Fruit fly (Drosophila melanogaster) whole organism, prepupa: ENCODE results near the gene Myt1.
A peak's percentile ranks its signal among the peaks of the same experiment; 100 is the strongest.

Experiments used
- Blimp-1 ChIP-seq: fragments of 200-800 bp; sonication (Bioruptor generic); optimal IDR thresholded peaks from 3 replicates; lab custom pipeline; 2017; ENCODE audit warnings: missing biosample characterization, missing genetic modification characterization, mild to moderate bottlenecking, moderate library complexity, missing genetic modification reagents
- CG10631 ChIP-seq: fragments of 200-800 bp; sonication (Bioruptor generic); optimal IDR thresholded peaks from 2 replicates; lab custom pipeline; 2016; ENCODE audit warnings: missing biosample characterization, missing genetic modification characterization
- CG10669 ChIP-seq: fragments of 200-800 bp; sonication (Bioruptor generic); optimal IDR thresholded peaks from 3 replicates; lab custom pipeline; 2018; ENCODE audit warnings: missing biosample characterization, mild to moderate bottlenecking, missing genetic modification characterization, moderate library complexity
- CG11294 ChIP-seq: fragments of 200-800 bp; sonication (Bioruptor generic); IDR thresholded peaks from 2 replicates; pipeline ENCODE4 v1.3.6; 2022; ENCODE audit warnings: missing biosample characterization, missing genetic modification characterization
- CG11762 ChIP-seq: fragments of 200-800 bp; sonication (Bioruptor generic); optimal IDR thresholded peaks from 3 replicates; lab custom pipeline; 2016; ENCODE audit warnings: missing biosample characterization, missing genetic modification characterization; ENCODE audit not compliant: insufficient read depth
- CG15336 ChIP-seq: fragments of 200-800 bp; sonication (Bioruptor generic); IDR thresholded peaks from 2 replicates; pipeline ENCODE4 v1.3.6; 2022; ENCODE audit warnings: missing biosample characterization, missing genetic modification characterization
- CG1621 ChIP-seq: fragments of 200-800 bp; sonication (Bioruptor generic); optimal IDR thresholded peaks from 3 replicates; lab custom pipeline; 2018; ENCODE audit warnings: missing biosample characterization, mild to moderate bottlenecking, missing genetic modification characterization
- CG16779 ChIP-seq: fragments of 200-800 bp; sonication (Bioruptor generic); optimal IDR thresholded peaks from 3 replicates; lab custom pipeline; 2017; ENCODE audit warnings: missing biosample characterization, mild to moderate bottlenecking, missing genetic modification characterization
- CG3032 ChIP-seq: fragments of 200-800 bp; optimal IDR thresholded peaks from 2 replicates; lab custom pipeline; 2019; ENCODE audit warnings: missing biosample characterization, mild to moderate bottlenecking, missing genetic modification characterization, moderate library complexity
- CG31627 ChIP-seq: fragments of 200-800 bp; sonication (Bioruptor generic); optimal IDR thresholded peaks from 3 replicates; lab custom pipeline; 2016; ENCODE audit warnings: missing biosample characterization, missing genetic modification characterization
- CG32006 ChIP-seq: fragments of 200-800 bp; sonication (Bioruptor generic); optimal IDR thresholded peaks from 3 replicates; lab custom pipeline; 2017; ENCODE audit warnings: missing biosample characterization, mild to moderate bottlenecking, missing genetic modification characterization
- CG3919 ChIP-seq: fragments of 200-800 bp; sonication (Bioruptor generic); optimal IDR thresholded peaks from 3 replicates; lab custom pipeline; 2016; ENCODE audit warnings: missing biosample characterization, missing genetic modification characterization
- CG4318 ChIP-seq: fragments of 200-800 bp; sonication (Bioruptor generic); optimal IDR thresholded peaks from 3 replicates; lab custom pipeline; 2017; ENCODE audit warnings: missing biosample characterization, mild to moderate bottlenecking, missing genetic modification characterization
- CG6276 ChIP-seq: fragments of 200-800 bp; sonication (Bioruptor generic); optimal IDR thresholded peaks from 2 replicates; lab custom pipeline; 2017; ENCODE audit warnings: missing biosample characterization, mild to moderate bottlenecking, missing genetic modification characterization
- CG6792 ChIP-seq: fragments of 200-800 bp; sonication (Bioruptor generic); optimal IDR thresholded peaks from 3 replicates; lab custom pipeline; 2016; ENCODE audit warnings: missing biosample characterization, missing genetic modification characterization
- CG6808 ChIP-seq: fragments of 200-800 bp; sonication (Bioruptor generic); optimal IDR thresholded peaks from 3 replicates; lab custom pipeline; 2017; ENCODE audit warnings: missing biosample characterization, missing genetic modification characterization, mild to moderate bottlenecking, moderate library complexity, missing genetic modification reagents
- CG6854 ChIP-seq: fragments of 200-800 bp; sonication (Bioruptor generic); optimal IDR thresholded peaks from 2 replicates; lab custom pipeline; 2017; ENCODE audit warnings: missing biosample characterization, mild to moderate bottlenecking, missing genetic modification characterization
- CG7368 ChIP-seq: fragments of 200-800 bp; sonication (Bioruptor generic); optimal IDR thresholded peaks from 3 replicates; lab custom pipeline; 2016; ENCODE audit warnings: missing biosample characterization, missing genetic modification characterization
- CG8119 ChIP-seq: fragments of 200-800 bp; sonication (Bioruptor generic); IDR thresholded peaks from 3 replicates; pipeline ENCODE4 v1.3.6; 2022; ENCODE audit warnings: missing biosample characterization, missing genetic modification characterization
- CG8319 ChIP-seq: fragments of 200-800 bp; sonication (Bioruptor generic); optimal IDR thresholded peaks from 3 replicates; lab custom pipeline; 2016; ENCODE audit warnings: missing biosample characterization, missing genetic modification characterization
- CG8632 ChIP-seq: fragments of 200-800 bp; sonication (Bioruptor generic); optimal IDR thresholded peaks from 3 replicates; lab custom pipeline; 2016; ENCODE audit warnings: missing biosample characterization, missing genetic modification characterization
- CG9139 ChIP-seq: fragments of 200-800 bp; sonication (Bioruptor generic); optimal IDR thresholded peaks from 3 replicates; lab custom pipeline; 2017; ENCODE audit warnings: missing biosample characterization, mild to moderate bottlenecking, missing genetic modification characterization
- Eip75B ChIP-seq: fragments of 200-800 bp; sonication (Bioruptor generic); optimal IDR thresholded peaks from 3 replicates; lab custom pipeline; 2016; ENCODE audit warnings: missing biosample characterization, missing genetic modification characterization
- Eip78C ChIP-seq: fragments of 200-800 bp; sonication (Bioruptor generic); peaks from one replicate; lab custom pipeline; 2016; ENCODE audit warnings: missing biosample characterization, missing genetic modification characterization
- Ets21C ChIP-seq: fragments of 200-800 bp; sonication (Bioruptor generic); optimal IDR thresholded peaks from 3 replicates; lab custom pipeline; 2016; ENCODE audit warnings: missing biosample characterization, missing genetic modification characterization
- Ets96B ChIP-seq: fragments of 200-800 bp; optimal IDR thresholded peaks from 2 replicates; lab custom pipeline; 2019; ENCODE audit warnings: missing biosample characterization, mild to moderate bottlenecking, missing genetic modification characterization, moderate library complexity
- Gug ChIP-seq: fragments of 200-800 bp; sonication (Bioruptor generic); IDR thresholded peaks from 2 replicates; pipeline ENCODE4 v1.3.6; 2022; ENCODE audit warnings: missing biosample characterization, missing genetic modification characterization
- Hr38 ChIP-seq: sonication (Bioruptor generic); optimal IDR thresholded peaks from 2 replicates; lab custom pipeline; 2016; ENCODE audit warnings: missing biosample characterization, missing genetic modification characterization
- Hr39 ChIP-seq: fragments of 200-800 bp; sonication (Bioruptor generic); optimal IDR thresholded peaks from 2 replicates; lab custom pipeline; 2016; ENCODE audit warnings: missing biosample characterization, missing genetic modification characterization
- Lpt ChIP-seq: fragments of 200-800 bp; sonication (Bioruptor generic); optimal IDR thresholded peaks from 3 replicates; lab custom pipeline; 2016; ENCODE audit warnings: missing biosample characterization, missing genetic modification characterization
- Met ChIP-seq: fragments of 200-800 bp; sonication (Bioruptor generic); optimal IDR thresholded peaks from 3 replicates; lab custom pipeline; 2016; ENCODE audit warnings: missing biosample characterization, missing genetic modification characterization
- OdsH ChIP-seq: fragments of 200-800 bp; sonication (Bioruptor generic); optimal IDR thresholded peaks from 3 replicates; lab custom pipeline; 2016; ENCODE audit warnings: missing biosample characterization, missing genetic modification characterization
- Smox ChIP-seq: fragments of 200-800 bp; sonication (Bioruptor generic); optimal IDR thresholded peaks from 3 replicates; lab custom pipeline; 2016; ENCODE audit warnings: missing biosample characterization, missing genetic modification characterization
- Sox14 ChIP-seq: fragments of 200-800 bp; sonication (Bioruptor generic); optimal IDR thresholded peaks from 3 replicates; lab custom pipeline; 2016; ENCODE audit warnings: missing biosample characterization, missing genetic modification characterization
- Sox15 ChIP-seq: fragments of 200-800 bp; sonication (Bioruptor generic); optimal IDR thresholded peaks from 3 replicates; lab custom pipeline; 2016; ENCODE audit warnings: missing biosample characterization, missing genetic modification characterization
- achi ChIP-seq: fragments of 200-800 bp; sonication (Bioruptor generic); optimal IDR thresholded peaks from 3 replicates; lab custom pipeline; 2016; ENCODE audit warnings: missing biosample characterization, missing genetic modification characterization
- acj6 ChIP-seq: fragments of 200-800 bp; sonication (Bioruptor generic); optimal IDR thresholded peaks from 3 replicates; lab custom pipeline; 2016; ENCODE audit warnings: missing biosample characterization, missing genetic modification characterization
- dsx ChIP-seq: fragments of 200-800 bp; optimal IDR thresholded peaks from 3 replicates; lab custom pipeline; 2019; ENCODE audit warnings: missing biosample characterization, mild to moderate bottlenecking, missing genetic modification characterization, moderate library complexity; ENCODE audit not compliant: poor library complexity, severe bottlenecking
- esn ChIP-seq: fragments of 200-800 bp; sonication (Bioruptor generic); optimal IDR thresholded peaks from 2 replicates; lab custom pipeline; 2016; ENCODE audit warnings: missing biosample characterization, mild to moderate bottlenecking, missing genetic modification characterization, moderate library complexity
- fd59A ChIP-seq: fragments of 200-800 bp; sonication (Bioruptor generic); optimal IDR thresholded peaks from 2 replicates; lab custom pipeline; 2017; ENCODE audit warnings: missing biosample characterization, mild to moderate bottlenecking, missing genetic modification characterization, missing genetic modification reagents
- fkh ChIP-seq: fragments of 200-800 bp; sonication (Bioruptor generic); optimal IDR thresholded peaks from 3 replicates; lab custom pipeline; 2017; ENCODE audit warnings: missing biosample characterization, mild to moderate bottlenecking, missing genetic modification characterization, moderate library complexity
- lz ChIP-seq: fragments of 200-800 bp; sonication (Bioruptor generic); optimal IDR thresholded peaks from 3 replicates; lab custom pipeline; 2016; ENCODE audit warnings: missing biosample characterization, missing genetic modification characterization
- net ChIP-seq: fragments of 200-800 bp; sonication (Bioruptor generic); optimal IDR thresholded peaks from 3 replicates; lab custom pipeline; 2016; ENCODE audit warnings: missing biosample characterization, missing genetic modification characterization
- salr ChIP-seq, 2 experiments: fragments of 200-800 bp; sonication (Bioruptor generic); optimal IDR thresholded peaks; 3 replicates each; lab custom pipeline; 2016 to 2018; ENCODE audit warnings: missing biosample characterization in 2 of 2, missing genetic modification characterization in 2 of 2, mild to moderate bottlenecking in 1 of 2
- spab ChIP-seq: fragments of 200-800 bp; sonication (Bioruptor generic); optimal IDR thresholded peaks from 2 replicates; lab custom pipeline; 2017; ENCODE audit warnings: missing biosample characterization, mild to moderate bottlenecking, missing genetic modification characterization, missing genetic modification reagents
- ss ChIP-seq, 2 experiments: fragments of 200-800 bp; sonication (Bioruptor generic); optimal IDR thresholded peaks; 2 replicates in 1 of 2; 3 replicates in 1 of 2; lab custom pipeline; 2017 to 2018; ENCODE audit warnings: mild to moderate bottlenecking in 2 of 2, missing biosample characterization in 2 of 2, missing genetic modification characterization in 2 of 2, moderate library complexity in 1 of 2
- svp ChIP-seq: fragments of 200-800 bp; sonication (Bioruptor generic); peaks from one replicate; lab custom pipeline; 2016; ENCODE audit warnings: missing biosample characterization, missing genetic modification characterization

The Myt1 gene

dm6 chr3L:5821506-5821905, 42.1 kb upstream of the Myt1 start (continued):
- TF ChIP-seq CG4318 (GFP tag; lab: Kevin White, UChicago) (no peak), Hr39 (no peak), CG3032 (tag; lab: Kevin White, UChicago) (peak; percentile 1), Sox14 (no peak), Eip75B (GFP tag; lab: Kevin White, UChicago) (no peak), CG15336 (GFP tag; lab: Robert Waterston, UW) (0 out of 2 replicates have a peak, but pooled peaks have one; percentile 18), lz (GFP tag; lab: Kevin White, UChicago) (no peak), CG11294 (GFP tag; lab: Robert Waterston, UW) (no peak)

DNA sequence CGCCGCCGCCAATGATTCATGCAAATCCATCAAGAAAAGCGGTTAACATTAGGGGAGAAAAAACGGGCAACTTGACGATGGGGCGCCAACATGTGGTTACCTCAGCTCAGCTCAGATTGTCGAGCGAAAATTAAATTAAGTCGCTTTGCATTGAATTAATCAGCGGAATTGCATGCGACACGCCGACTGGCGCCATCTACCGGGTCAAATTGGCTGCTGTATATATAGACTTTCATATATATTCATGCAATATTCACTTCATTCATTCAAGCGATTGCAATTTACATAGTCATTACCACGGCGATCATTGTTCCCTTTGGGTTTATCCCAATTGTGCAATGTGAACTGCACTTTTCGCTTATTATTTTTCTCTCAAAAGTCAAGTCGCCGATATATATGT, 41.4 kb upstream of the Myt1 start:
- no peak for TF ChIP-seq net (GFP tag; lab: Kevin White, UChicago)
- TF ChIP-seq fd59A (GFP tag; lab: Kevin White, UChicago), result no peak
- no peak for TF ChIP-seq CG4318 (GFP tag; lab: Kevin White, UChicago)
- TF ChIP-seq CG10669, result no peak
- TF ChIP-seq Eip75B (GFP tag; lab: Kevin White, UChicago), result no peak
- TF ChIP-seq CG1621 (tag; lab: Kevin White, UChicago), result no peak
- TF ChIP-seq Blimp-1, result no peak
- no peak for TF ChIP-seq Hr39
- no peak for TF ChIP-seq Eip78C (GFP tag; lab: Kevin White, UChicago)
- no peak for TF ChIP-seq OdsH (GFP tag; lab: Kevin White, UChicago)
- TF ChIP-seq Sox15, result no peak
- TF ChIP-seq Smox (GFP tag; lab: Kevin White, UChicago), result no peak
- TF ChIP-seq, all 60 proteins: peak for 0

DNA sequence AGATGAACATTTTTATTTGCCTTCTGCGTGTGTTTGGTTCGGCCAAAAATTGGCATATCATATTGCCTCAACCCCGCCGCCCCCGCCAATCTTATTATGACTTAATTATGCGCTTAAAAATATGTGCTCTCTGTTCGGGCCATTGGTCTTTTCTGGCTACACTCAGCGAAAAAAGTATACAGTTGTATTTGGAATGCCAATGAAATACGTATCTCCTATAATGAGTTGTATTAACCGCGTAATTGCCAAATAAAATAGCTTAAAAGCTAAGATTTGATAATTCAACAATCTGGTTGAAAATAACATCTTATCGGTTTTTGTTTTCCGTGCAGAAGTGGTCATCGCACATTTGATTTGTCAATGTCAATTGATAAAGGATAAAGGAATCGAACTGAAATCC, 40.6 kb upstream of the Myt1 start:
- no peak for TF ChIP-seq Ets21C (GFP tag; lab: Kevin White, UChicago)
- TF ChIP-seq CG8632 (GFP tag; lab: Kevin White, UChicago), result no peak
- peak; percentile 32 for TF ChIP-seq lz (GFP tag; lab: Kevin White, UChicago)
- TF ChIP-seq CG9139 (GFP tag; lab: Kevin White, UChicago), result no peak
- no peak for TF ChIP-seq Lpt (GFP tag; lab: Kevin White, UChicago)
- no peak for TF ChIP-seq CG4318 (GFP tag; lab: Kevin White, UChicago)
- no peak for TF ChIP-seq Hr38 (GFP tag; lab: Kevin White, UChicago)
- TF ChIP-seq CG6854 (GFP tag; lab: Kevin White, UChicago), result no peak
- peak; percentile 29 for TF ChIP-seq Smox (GFP tag; lab: Kevin White, UChicago)
- peak; percentile 46 for TF ChIP-seq Eip78C (GFP tag; lab: Kevin White, UChicago)
- TF ChIP-seq OdsH (GFP tag; lab: Kevin White, UChicago), result peak; percentile 23
- peak; percentile 1 for TF ChIP-seq CG32006 (GFP tag; lab: Kevin White, UChicago)
- peak; percentile 31 for TF ChIP-seq achi (GFP tag; lab: Kevin White, UChicago)
- TF ChIP-seq CG6808 (GFP tag; lab: Kevin White, UChicago), result no peak
- TF ChIP-seq CG8319 (GFP tag; lab: Kevin White, UChicago), result no peak
- TF ChIP-seq net (GFP tag; lab: Kevin White, UChicago), result peak; percentile 11
- TF ChIP-seq acj6 (GFP tag; lab: Kevin White, UChicago), result no peak
- TF ChIP-seq CG6792 (GFP tag; lab: Kevin White, UChicago), result peak; percentile 16
- TF ChIP-seq ss (GFP tag; optimal IDR thresholded peaks at IDR 0.05; lab: Kevin White, UChicago), result no peak
- TF ChIP-seq CG31627 (GFP tag; lab: Kevin White, UChicago), result peak; percentile 40
- TF ChIP-seq CG7368 (GFP tag; lab: Kevin White, UChicago), result no peak
- no peak for TF ChIP-seq CG11294 (GFP tag; lab: Robert Waterston, UW)
- no peak for TF ChIP-seq CG8119 (GFP tag; lab: Robert Waterston, UW)
- no peak for TF ChIP-seq spab (GFP tag; lab: Kevin White, UChicago)
- no peak for TF ChIP-seq Gug
- no peak for TF ChIP-seq CG11762 (GFP tag; lab: Kevin White, UChicago)
- TF ChIP-seq esn (GFP tag; lab: Kevin White, UChicago), result peak; percentile 33
- TF ChIP-seq CG1621 (tag; lab: Kevin White, UChicago), result no peak
- TF ChIP-seq Ets96B (tag; lab: Kevin White, UChicago), result no peak
- no peak for TF ChIP-seq CG16779 (tag; lab: Kevin White, UChicago)
- TF ChIP-seq dsx (GFP tag; lab: Kevin White, UChicago), result no peak
- no peak for TF ChIP-seq CG6276
- peak; percentile 80 for TF ChIP-seq svp (GFP tag; lab: Kevin White, UChicago)
- peak; percentile 22 for TF ChIP-seq CG3919 (GFP tag; lab: Kevin White, UChicago)
- no peak for TF ChIP-seq CG10631 (GFP tag; lab: Kevin White, UChicago)
- TF ChIP-seq Sox15, result no peak
- TF ChIP-seq CG3032 (tag; lab: Kevin White, UChicago), result no peak
- no peak for TF ChIP-seq fkh (GFP tag; lab: Kevin White, UChicago)
- TF ChIP-seq Met (GFP tag; lab: Kevin White, UChicago), result peak; percentile 33
- TF ChIP-seq salr (GFP tag; optimal IDR thresholded peaks at IDR 0.05; lab: Kevin White, UChicago), result no peak
